Fruit fly (Drosophila melanogaster): ENCODE results near the gene kel.

dm6 chr2L:18081328-18081727 is 56.6 kb downstream of the kel start, which contains the start of gene ninaD:
- TF ChIP-seq cnc (optimal IDR thresholded peaks at IDR 0.05) (no peak), Hr96 (GFP tag; optimal IDR thresholded peaks at IDR 0.05) (no peak), CG11617 (GFP tag; optimal IDR thresholded peaks at IDR 0.05) (no peak), CG7101 (tag; optimal IDR thresholded peaks at IDR 0.05) (no peak), Mnt (GFP tag; optimal IDR thresholded peaks at IDR 0.05) (no peak), CG7045 (GFP tag; optimal IDR thresholded peaks at IDR 0.05) (no peak), bab1 (GFP tag; optimal IDR thresholded peaks at IDR 0.05) (no peak), pad (GFP tag; optimal IDR thresholded peaks at IDR 0.05) (no peak), CG1620 (GFP tag; optimal IDR thresholded peaks at IDR 0.05) (no peak), kay (GFP tag; ENCODE audit: borderline replicate concordance) (no peak), Crg-1 (GFP tag; optimal IDR thresholded peaks at IDR 0.05) (no peak)

All from whole organism, adult.